Fruit fly (Drosophila melanogaster) whole organism, pupa: ENCODE data around the gene Kdm5.
A peak's percentile ranks its signal among the peaks of the same experiment; 100 is the strongest.

ENCODE experiments used
- CG10348 ChIP-seq: fragments of 200-800 bp; sonication (Bioruptor generic); IDR thresholded peaks from 2 replicates; pipeline ENCODE4 v1.3.6; 2022; ENCODE audit warnings: missing biosample characterization, missing genetic modification characterization
- CG12605 ChIP-seq: fragments of 200-800 bp; sonication (Bioruptor generic); IDR thresholded peaks from 2 replicates; pipeline ENCODE4 v1.3.6; 2022; ENCODE audit warnings: missing biosample characterization, missing genetic modification characterization
- CG13204 ChIP-seq: fragments of 200-800 bp; sonication (Bioruptor generic); optimal IDR thresholded peaks from 2 replicates; lab custom pipeline; 2018; ENCODE audit warnings: missing biosample characterization, mild to moderate bottlenecking, missing genetic modification characterization, moderate library complexity
- CG14655 ChIP-seq: fragments of 200-800 bp; sonication (Bioruptor generic); optimal IDR thresholded peaks from 3 replicates; lab custom pipeline; 2017; ENCODE audit warnings: mild to moderate bottlenecking, missing biosample characterization, missing genetic modification reagents, missing genetic modification characterization
- CG15710 ChIP-seq: fragments of 200-800 bp; sonication (Bioruptor generic); optimal IDR thresholded peaks from 2 replicates; lab custom pipeline; 2018; ENCODE audit warnings: missing biosample characterization, mild to moderate bottlenecking, missing genetic modification characterization, moderate library complexity
- CG17806 ChIP-seq: fragments of 200-800 bp; sonication (Bioruptor generic); optimal IDR thresholded peaks from 2 replicates; lab custom pipeline; 2018; ENCODE audit warnings: missing biosample characterization, mild to moderate bottlenecking, missing genetic modification characterization, moderate library complexity
- CG32121 ChIP-seq: fragments of 200-800 bp; sonication (Bioruptor generic); IDR thresholded peaks from 2 replicates; pipeline ENCODE4 v1.3.6; 2022; ENCODE audit warnings: missing biosample characterization, missing genetic modification characterization
- CG34367 ChIP-seq: fragments of 200-800 bp; sonication (Bioruptor generic); optimal IDR thresholded peaks from 2 replicates; lab custom pipeline; 2018; ENCODE audit warnings: missing biosample characterization, mild to moderate bottlenecking, missing genetic modification characterization
- CG4496 ChIP-seq: fragments of 200-800 bp; sonication (Bioruptor generic); IDR thresholded peaks from 3 replicates; pipeline ENCODE4 v1.3.6; 2022; ENCODE audit warnings: missing biosample characterization, missing genetic modification characterization
- CG8159 ChIP-seq: fragments of 200-800 bp; sonication (Bioruptor generic); optimal IDR thresholded peaks from 3 replicates; lab custom pipeline; 2018; ENCODE audit warnings: missing biosample characterization, mild to moderate bottlenecking, missing genetic modification characterization, moderate library complexity
- CG8301 ChIP-seq: fragments of 200-800 bp; sonication (Bioruptor generic); optimal IDR thresholded peaks from 2 replicates; lab custom pipeline; 2018; ENCODE audit warnings: missing biosample characterization, mild to moderate bottlenecking, missing genetic modification characterization
- CG9948 ChIP-seq: fragments of 200-800 bp; sonication (Bioruptor generic); optimal IDR thresholded peaks from 2 replicates; lab custom pipeline; 2018; ENCODE audit warnings: missing biosample characterization, mild to moderate bottlenecking, missing genetic modification characterization, moderate library complexity
- D1 ChIP-seq: fragments of 200-800 bp; sonication (Bioruptor generic); optimal IDR thresholded peaks from 2 replicates; lab custom pipeline; 2018; ENCODE audit warnings: missing biosample characterization, mild to moderate bottlenecking, missing genetic modification characterization, moderate library complexity
- EcR ChIP-seq: fragments of 200-800 bp; sonication (Bioruptor generic); optimal IDR thresholded peaks from 3 replicates; lab custom pipeline; 2019; ENCODE audit warnings: missing biosample characterization, missing genetic modification characterization, mild to moderate bottlenecking, moderate library complexity, missing genetic modification reagents
- Ets98B ChIP-seq: fragments of 200-800 bp; sonication (Bioruptor generic); IDR thresholded peaks from 2 replicates; pipeline ENCODE4 v1.3.6; 2022; ENCODE audit warnings: missing biosample characterization, missing genetic modification characterization
- Pif1A ChIP-seq: fragments of 200-800 bp; sonication (Bioruptor generic); optimal IDR thresholded peaks from 3 replicates; lab custom pipeline; 2016; ENCODE audit warnings: missing biosample characterization, missing genetic modification characterization
- Pif1B ChIP-seq: fragments of 200-800 bp; sonication (Bioruptor generic); optimal IDR thresholded peaks from 3 replicates; lab custom pipeline; 2016; ENCODE audit warnings: missing biosample characterization, missing genetic modification characterization
- Snoo ChIP-seq: fragments of 200-800 bp; sonication (Bioruptor generic); optimal IDR thresholded peaks from 3 replicates; lab custom pipeline; 2017; ENCODE audit warnings: missing biosample characterization, mild to moderate bottlenecking, missing genetic modification characterization, inconsistent platforms
- fd96Ca ChIP-seq: fragments of 200-800 bp; sonication (Bioruptor generic); IDR thresholded peaks from 3 replicates; pipeline ENCODE4 v1.3.6; 2022; ENCODE audit warnings: missing biosample characterization, missing genetic modification characterization
- gl ChIP-seq: fragments of 200-800 bp; sonication (Bioruptor generic); optimal IDR thresholded peaks from 2 replicates; lab custom pipeline; 2018; ENCODE audit warnings: missing biosample characterization, mild to moderate bottlenecking, missing genetic modification characterization
- rn ChIP-seq: fragments of 200-800 bp; sonication (Bioruptor generic); IDR thresholded peaks from 2 replicates; pipeline ENCODE4 v1.3.6; 2022; ENCODE audit warnings: missing biosample characterization, missing genetic modification characterization

The Kdm5 gene

dm6 chr2L:5959863-5960658 is 39.2 kb downstream of the Kdm5 start, which contains the start of gene Vm26Aa:
TSS of gene Vm26Aa (minus strand) at chr2L:5960340.
- no peak for TF ChIP-seq CG14655 (GFP tag; lab: Kevin White, UChicago)
- no peak for TF ChIP-seq Ets98B (GFP tag; lab: Robert Waterston, UW)
- no peak for TF ChIP-seq fd96Ca (GFP tag; lab: Robert Waterston, UW)
- TF ChIP-seq CG12605 (GFP tag; lab: Robert Waterston, UW) = no peak
- no peak for TF ChIP-seq D1 (tag; lab: Kevin White, UChicago)

- TF ChIP-seq Ets98B (GFP tag; lab: Robert Waterston, UW) (no peak), CG12605 (GFP tag; lab: Robert Waterston, UW) (no peak), D1 (tag; lab: Kevin White, UChicago) (no peak), CG8301 (tag; lab: Kevin White, UChicago) (no peak), fd96Ca (GFP tag; lab: Robert Waterston, UW) (no peak), CG8159 (no peak), Snoo (tag; lab: Kevin White, UChicago) (no peak), gl (no peak), CG9948 (no peak), rn (GFP tag; lab: Robert Waterston, UW) (no peak), CG17806 (tag; lab: Kevin White, UChicago) (no peak)
Measured at dm6 chr2L:5958581-5959177, 40.6 kb downstream of the Kdm5 start, which contains the start of gene Vm26Ac. TSS of gene Vm26Ac (minus strand) at chr2L:5958631.

- TF ChIP-seq rn (GFP tag; lab: Robert Waterston, UW) = no peak
- TF ChIP-seq Ets98B (GFP tag; lab: Robert Waterston, UW) = no peak
- TF ChIP-seq CG15710 (tag; lab: Kevin White, UChicago) = no peak
- no peak for TF ChIP-seq fd96Ca (GFP tag; lab: Robert Waterston, UW)
- TF ChIP-seq CG13204 (GFP tag; lab: Kevin White, UChicago) = no peak
- no peak for TF ChIP-seq CG9948
- no peak for TF ChIP-seq CG8301 (tag; lab: Kevin White, UChicago)
- TF ChIP-seq Pif1B (GFP tag; lab: Kevin White, UChicago) = no peak
- TF ChIP-seq CG14655 (GFP tag; lab: Kevin White, UChicago) = no peak
- no peak for TF ChIP-seq Pif1A (GFP tag; lab: Kevin White, UChicago)
- no peak for TF ChIP-seq Snoo (tag; lab: Kevin White, UChicago)
- no peak for TF ChIP-seq CG32121
- TF ChIP-seq CG4496 (GFP tag; lab: Robert Waterston, UW) = no peak
- no peak for TF ChIP-seq D1 (tag; lab: Kevin White, UChicago)
- no peak for TF ChIP-seq CG10348 (GFP tag; lab: Robert Waterston, UW)
- TF ChIP-seq CG17806 (tag; lab: Kevin White, UChicago) = no peak
- TF ChIP-seq CG12605 (GFP tag; lab: Robert Waterston, UW) = no peak
- no peak for TF ChIP-seq CG8159
- TF ChIP-seq EcR (GFP tag; lab: Kevin White, UChicago) = no peak
- no peak for TF ChIP-seq CG34367 (tag; lab: Kevin White, UChicago)
Measured at dm6 chr2L:5956706-5957105, 42.6 kb downstream of the Kdm5 start, which contains the start of the genes CG13998 and Vm26Ab. TSS of gene CG13998 (minus strand) at chr2L:5956819. TSS of gene Vm26Ab (plus strand) at chr2L:5957004.

dm6 chr2L:5956153-5956552 is 43.1 kb downstream of the Kdm5 start, which contains the start of gene CG13999:
TSS of gene CG13999 (minus strand) at chr2L:5956466.
- no peak for TF ChIP-seq Ets98B (GFP tag; lab: Robert Waterston, UW)
- no peak for TF ChIP-seq CG10348 (GFP tag; lab: Robert Waterston, UW)
- no peak for TF ChIP-seq rn (GFP tag; lab: Robert Waterston, UW)
- TF ChIP-seq CG14655 (GFP tag; lab: Kevin White, UChicago) = no peak
- no peak for TF ChIP-seq CG8301 (tag; lab: Kevin White, UChicago)
- TF ChIP-seq EcR (GFP tag; lab: Kevin White, UChicago) = no peak
- no peak for TF ChIP-seq Pif1A (GFP tag; lab: Kevin White, UChicago)
- no peak for TF ChIP-seq D1 (tag; lab: Kevin White, UChicago)
- no peak for TF ChIP-seq CG12605 (GFP tag; lab: Robert Waterston, UW)
- TF ChIP-seq Pif1B (GFP tag; lab: Kevin White, UChicago) = no peak
- TF ChIP-seq CG13204 (GFP tag; lab: Kevin White, UChicago) = no peak
- no peak for TF ChIP-seq CG9948
- no peak for TF ChIP-seq CG8159
- TF ChIP-seq fd96Ca (GFP tag; lab: Robert Waterston, UW) = no peak
- TF ChIP-seq CG32121 = no peak
- no peak for TF ChIP-seq CG34367 (tag; lab: Kevin White, UChicago)
- no peak for TF ChIP-seq CG4496 (GFP tag; lab: Robert Waterston, UW)
- TF ChIP-seq CG17806 (tag; lab: Kevin White, UChicago) = no peak
- no peak for TF ChIP-seq Snoo (tag; lab: Kevin White, UChicago)
- no peak for TF ChIP-seq CG15710 (tag; lab: Kevin White, UChicago)

DNA sequence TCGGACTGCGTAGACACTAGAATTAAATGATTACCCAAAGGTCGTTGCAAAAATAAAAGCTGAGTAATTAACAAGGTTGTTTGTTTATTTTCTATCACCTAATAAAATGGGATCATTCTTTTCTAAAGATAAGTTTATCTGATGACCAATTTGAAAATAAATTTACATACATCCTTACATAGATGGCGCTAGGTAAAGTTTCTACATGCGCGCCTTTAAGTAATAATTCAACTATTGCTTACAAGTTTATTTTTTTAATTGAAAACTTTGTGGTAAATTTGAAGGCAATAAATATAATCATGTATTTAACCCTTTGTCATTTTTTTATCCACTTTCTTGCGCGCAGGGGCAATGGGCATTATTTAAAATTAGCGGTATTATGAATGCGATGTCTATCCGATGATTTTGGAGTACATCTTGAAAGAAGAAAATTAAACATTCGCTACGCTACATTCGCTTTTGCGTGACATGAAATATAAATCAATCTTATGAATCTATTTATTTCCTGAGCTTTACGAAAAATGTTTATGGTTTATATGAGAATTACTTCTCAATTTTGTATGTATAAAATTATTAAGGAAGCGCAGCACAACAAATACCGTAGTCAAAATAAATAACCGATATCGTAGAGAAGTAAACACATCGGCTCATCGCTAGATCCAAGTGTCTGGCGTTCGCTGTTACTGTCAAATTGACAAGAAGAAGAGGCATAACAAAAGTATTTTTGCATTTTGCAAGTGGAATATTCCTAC is 50.4 kb downstream of the Kdm5 start, which contains the start of gene CG9044:
Gene CG9044 (plus strand): TSS at position 676 of the 752 bp plus-strand sequence.
- TF ChIP-seq gl (no peak), CG8159 (no peak), fd96Ca (GFP tag; lab: Robert Waterston, UW) (no peak; the same call in 2 of the 3 replicates), CG13204 (GFP tag; lab: Kevin White, UChicago) (no peak), CG10348 (GFP tag; lab: Robert Waterston, UW) (no peak), D1 (tag; lab: Kevin White, UChicago) (no peak), rn (GFP tag; lab: Robert Waterston, UW) (peak; percentile 15; the same call in 1 of the 2 replicates), Snoo (tag; lab: Kevin White, UChicago) (no peak), CG15710 (tag; lab: Kevin White, UChicago) (peak; percentile 16), CG9948 (no peak), CG8301 (tag; lab: Kevin White, UChicago) (no peak), Pif1B (GFP tag; lab: Kevin White, UChicago) (no peak), CG17806 (tag; lab: Kevin White, UChicago) (no peak), EcR (GFP tag; lab: Kevin White, UChicago) (no peak), Pif1A (GFP tag; lab: Kevin White, UChicago) (no peak), CG32121 (0 out of 2 replicates have a peak, but pooled peaks have one; percentile 40), Ets98B (GFP tag; lab: Robert Waterston, UW) (no peak), CG12605 (GFP tag; lab: Robert Waterston, UW) (no peak)
- TF ChIP-seq, all 21 proteins: peak for 3
